Fruit fly (Drosophila melanogaster) whole organism, wandering third instar larva: ENCODE results near the gene CG15382.

ENCODE experiments used
- Abd-B ChIP-seq: fragments of >200 bp; optimal IDR thresholded peaks from 2 replicates; lab custom pipeline; 2017; ENCODE audit warnings: missing biosample characterization, missing genetic modification characterization
- CG32264 ChIP-seq: fragments of 200-800 bp; sonication (Bioruptor generic); optimal IDR thresholded peaks from 2 replicates; lab custom pipeline; 2016; ENCODE audit warnings: missing biosample characterization, missing genetic modification characterization
- CG9705 ChIP-seq: fragments of 200-800 bp; sonication (Bioruptor generic); optimal IDR thresholded peaks from 2 replicates; lab custom pipeline; 2018; ENCODE audit warnings: missing biosample characterization, mild to moderate bottlenecking, missing genetic modification characterization
- CrebA ChIP-seq: fragments of 200-800 bp; sonication (Bioruptor generic); optimal IDR thresholded peaks from 2 replicates; lab custom pipeline; 2016; ENCODE audit warnings: missing biosample characterization, mild to moderate bottlenecking, missing genetic modification characterization, borderline replicate concordance
- Dfd ChIP-seq: fragments of >200 bp; optimal IDR thresholded peaks from 2 replicates; lab custom pipeline; 2017; ENCODE audit warnings: missing biosample characterization, missing genetic modification characterization
- Dif ChIP-seq: fragments of 200-275, 200-300 bp; sonication (Bioruptor generic); optimal IDR thresholded peaks from 2 replicates; lab custom pipeline; 2018; ENCODE audit warnings: missing biosample characterization, missing genetic modification characterization; ENCODE audit not compliant: partially characterized antibody
- GATAd ChIP-seq: sonication (Bioruptor generic); optimal IDR thresholded peaks from 2 replicates; lab custom pipeline; 2016; ENCODE audit warnings: missing biosample characterization, missing genetic modification characterization
- HLH106 ChIP-seq: fragments of 200-800 bp; optimal IDR thresholded peaks from 3 replicates; lab custom pipeline; 2019; ENCODE audit warnings: missing biosample characterization, mild to moderate bottlenecking, missing genetic modification characterization, moderate library complexity
- Hnf4 ChIP-seq: fragments of 200-800 bp; sonication (Bioruptor generic); optimal IDR thresholded peaks from 2 replicates; lab custom pipeline; 2016; ENCODE audit warnings: missing biosample characterization, mild to moderate bottlenecking, missing genetic modification characterization
- Hr78 ChIP-seq: fragments of >200 bp; optimal IDR thresholded peaks from 2 replicates; lab custom pipeline; 2017; ENCODE audit warnings: missing biosample characterization, missing genetic modification characterization
- Hr83 ChIP-seq: fragments of 200-300 bp; sonication (Bioruptor generic); optimal IDR thresholded peaks from 2 replicates; lab custom pipeline; 2016; ENCODE audit warnings: missing biosample characterization, mild to moderate bottlenecking, missing genetic modification characterization, moderate library complexity; ENCODE audit not compliant: poor library complexity, severe bottlenecking
- Jra ChIP-seq: sonication (Bioruptor generic); optimal IDR thresholded peaks from 2 replicates; lab custom pipeline; 2016; ENCODE audit warnings: missing biosample characterization, missing genetic modification characterization
- Mio ChIP-seq: sonication (Bioruptor generic); optimal IDR thresholded peaks from 2 replicates; lab custom pipeline; 2016; ENCODE audit warnings: missing biosample characterization, missing genetic modification characterization
- Myc ChIP-seq: fragments of >200 bp; optimal IDR thresholded peaks from 2 replicates; lab custom pipeline; 2017
- N ChIP-seq: fragments of >200 bp; optimal IDR thresholded peaks from 2 replicates; lab custom pipeline; 2018; ENCODE audit warnings: missing biosample characterization, missing external identifiers, missing genetic modification characterization
- OdsH ChIP-seq: fragments of 200-800 bp; sonication (Bioruptor generic); optimal IDR thresholded peaks from 2 replicates; lab custom pipeline; 2016; ENCODE audit warnings: missing biosample characterization, mild to moderate bottlenecking, missing genetic modification characterization
- Rel ChIP-seq, 2 experiments: fragments of 200-800 bp; sonication (Bioruptor generic) in 1 of 2; optimal IDR thresholded peaks; 2 replicates in 1 of 2; 3 replicates in 1 of 2; lab custom pipeline; 2016 to 2019; ENCODE audit warnings: mild to moderate bottlenecking in 2 of 2, missing biosample characterization in 2 of 2, missing genetic modification characterization in 2 of 2, moderate library complexity in 1 of 2
- Sp1 ChIP-seq: fragments of 200-800 bp; sonication (Bioruptor generic); optimal IDR thresholded peaks from 3 replicates; lab custom pipeline; 2019; ENCODE audit warnings: missing biosample characterization, mild to moderate bottlenecking, missing genetic modification characterization, moderate library complexity
- Vsx2 ChIP-seq: fragments of 200-300, 225-300 bp; sonication (Bioruptor generic); optimal IDR thresholded peaks from 2 replicates; lab custom pipeline; 2018; ENCODE audit warnings: missing biosample characterization, missing genetic modification characterization; ENCODE audit not compliant: partially characterized antibody
- br ChIP-seq: fragments of 200-800 bp; sonication (Bioruptor generic); optimal IDR thresholded peaks from 2 replicates; lab custom pipeline; 2016; ENCODE audit warnings: missing biosample characterization, missing genetic modification characterization
- brk ChIP-seq: fragments of 200-800 bp; sonication (Bioruptor generic); optimal IDR thresholded peaks from 2 replicates; lab custom pipeline; 2016; ENCODE audit warnings: missing biosample characterization, mild to moderate bottlenecking, missing genetic modification characterization
- dl ChIP-seq, 2 experiments: fragments of 175-275, 200-275 bp in 1 of 2; fragments of 200-275 bp in 1 of 2; sonication (Bioruptor generic); optimal IDR thresholded peaks; lab custom pipeline; 2018; ENCODE audit warnings: mild to moderate bottlenecking in 2 of 2, missing biosample characterization in 2 of 2, missing genetic modification characterization in 2 of 2, moderate library complexity in 2 of 2; ENCODE audit not compliant: partially characterized antibody in 2 of 2, insufficient read depth in 1 of 2
- dmrt93B ChIP-seq: fragments of 200-800 bp; sonication (Bioruptor generic); optimal IDR thresholded peaks from 2 replicates; lab custom pipeline; 2018; ENCODE audit warnings: missing biosample characterization, mild to moderate bottlenecking, missing genetic modification characterization
- dsf ChIP-seq: sonication (Bioruptor generic); optimal IDR thresholded peaks from 2 replicates; lab custom pipeline; 2016; ENCODE audit warnings: missing biosample characterization, missing genetic modification characterization, borderline replicate concordance
- ey ChIP-seq: fragments of 200-800 bp; sonication (Bioruptor generic); optimal IDR thresholded peaks from 2 replicates; lab custom pipeline; 2016; ENCODE audit warnings: missing biosample characterization, missing genetic modification characterization
- foxo ChIP-seq, 2 experiments: fragments of 200-800 bp; sonication (Bioruptor generic); optimal IDR thresholded peaks; 2 replicates in 1 of 2; 3 replicates in 1 of 2; lab custom pipeline; 2016 to 2017; ENCODE audit warnings: missing biosample characterization in 2 of 2, missing genetic modification characterization in 2 of 2
- fru ChIP-seq: fragments of 200-800 bp; sonication (Bioruptor generic); optimal IDR thresholded peaks from 3 replicates; lab custom pipeline; 2016; ENCODE audit warnings: missing biosample characterization, mild to moderate bottlenecking, missing genetic modification characterization
- h ChIP-seq: fragments of 200-800 bp; sonication (Bioruptor generic); optimal IDR thresholded peaks from 3 replicates; lab custom pipeline; 2016; ENCODE audit warnings: missing biosample characterization, mild to moderate bottlenecking, missing genetic modification characterization
- jim ChIP-seq: fragments of 175-275, 200-325 bp; sonication (Bioruptor generic); optimal IDR thresholded peaks from 2 replicates; lab custom pipeline; 2016; ENCODE audit warnings: missing biosample characterization, mild to moderate bottlenecking, missing genetic modification characterization
- lola ChIP-seq: fragments of >200 bp; optimal IDR thresholded peaks from 2 replicates; lab custom pipeline; 2017; ENCODE audit warnings: missing biosample characterization, missing genetic modification characterization
- pan ChIP-seq: fragments of >200 bp; optimal IDR thresholded peaks from 2 replicates; lab custom pipeline; 2017
- psq ChIP-seq: fragments of 200-800 bp; sonication (Bioruptor generic); optimal IDR thresholded peaks from 3 replicates; lab custom pipeline; 2017; ENCODE audit warnings: missing biosample characterization, mild to moderate bottlenecking, missing genetic modification characterization, moderate library complexity
- rgr ChIP-seq: fragments of 200-800 bp; sonication (Bioruptor generic); optimal IDR thresholded peaks from 3 replicates; lab custom pipeline; 2016; ENCODE audit warnings: missing biosample characterization, mild to moderate bottlenecking, missing genetic modification characterization
- sage ChIP-seq: fragments of 200-800 bp; sonication (Bioruptor generic); optimal IDR thresholded peaks from 2 replicates; lab custom pipeline; 2016; ENCODE audit warnings: missing biosample characterization, mild to moderate bottlenecking, missing genetic modification characterization
- sv ChIP-seq: fragments of 200-800 bp; sonication (Bioruptor generic); optimal IDR thresholded peaks from 3 replicates; lab custom pipeline; 2016; ENCODE audit warnings: missing biosample characterization, missing genetic modification characterization
- tai ChIP-seq: sonication (Bioruptor generic); optimal IDR thresholded peaks from 2 replicates; lab custom pipeline; 2016; ENCODE audit warnings: missing biosample characterization, missing genetic modification characterization
- usp ChIP-seq: fragments of >200 bp; optimal IDR thresholded peaks from 2 replicates; lab custom pipeline; 2017; ENCODE audit warnings: missing biosample characterization, missing genetic modification characterization
- woc ChIP-seq: sonication (Bioruptor generic); optimal IDR thresholded peaks from 2 replicates; lab custom pipeline; 2016; ENCODE audit warnings: missing biosample characterization, mild to moderate bottlenecking, missing genetic modification characterization

CG15382 gene

DNA sequence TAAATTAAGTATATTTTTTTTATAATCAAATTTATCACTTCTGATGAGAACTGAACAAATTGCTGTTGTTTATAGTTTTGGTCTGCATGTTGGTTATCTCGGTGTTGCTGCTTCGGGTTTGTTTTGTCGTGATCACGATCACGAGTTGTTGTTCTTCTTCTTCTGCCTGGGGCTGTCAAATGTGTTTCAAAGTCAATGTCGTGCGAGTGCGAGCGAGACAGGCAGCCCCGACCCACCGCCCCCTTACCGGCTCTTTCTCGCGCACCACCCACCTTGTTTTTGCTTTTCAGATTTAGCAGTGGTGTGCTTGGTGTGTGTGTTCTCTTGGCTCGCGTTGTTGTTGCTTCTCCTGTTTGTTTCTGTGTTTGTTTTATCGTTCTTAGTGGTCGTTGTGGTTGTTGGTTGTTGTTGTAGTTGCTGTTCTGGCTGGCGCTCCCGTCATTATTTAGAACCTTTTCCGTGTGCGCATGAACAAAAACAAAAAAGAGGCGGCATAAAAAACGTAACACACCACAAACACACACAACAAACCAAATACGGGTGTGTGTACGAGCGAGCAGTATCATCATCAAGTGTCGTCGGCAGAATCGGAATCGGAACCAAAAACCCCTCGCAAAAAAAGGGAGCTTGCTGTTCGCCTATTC, 42.0 kb downstream of the CG15382 start, which contains the start of gene COX7AL2:
COX7AL2 (minus strand) TSS at position 438 of the 644 bp plus-strand sequence.
- TF ChIP-seq h (GFP tag; lab: Kevin White, UChicago) (no peak), OdsH (GFP tag; lab: Kevin White, UChicago) (peak; percentile 44), Hr83 (GFP tag; lab: Kevin White, UChicago) (peak; percentile 49), foxo (GFP tag; optimal IDR thresholded peaks at IDR 0.05; lab: Kevin White, UChicago) (peak in 1 of 2 experiments; percentile 46), Rel (GFP tag; optimal IDR thresholded peaks at IDR 0.05; lab: Kevin White, UChicago) (no peak), Rel (tag; optimal IDR thresholded peaks at IDR 0.05; lab: Kevin White, UChicago) (peak; percentile 65), dl (GFP tag; optimal IDR thresholded peaks at IDR 0.05; lab: Kevin White, UChicago; ENCODE audit: insufficient read depth in 1 of 2, partially characterized antibody in 2 of 2) (peak in 1 of 2 experiments; percentile 49), rgr (GFP tag; lab: Kevin White, UChicago) (peak; percentile 52), dmrt93B (GFP tag; lab: Kevin White, UChicago) (peak; percentile 8), psq (peak; percentile 63), ey (no peak), Myc (lab: Kevin White, UChicago) (no peak), Abd-B (GFP tag; lab: Kevin White, UChicago) (no peak), Sp1 (GFP tag; lab: Kevin White, UChicago) (peak; percentile 5), HLH106 (tag; lab: Kevin White, UChicago) (peak; percentile 7)

DNA sequence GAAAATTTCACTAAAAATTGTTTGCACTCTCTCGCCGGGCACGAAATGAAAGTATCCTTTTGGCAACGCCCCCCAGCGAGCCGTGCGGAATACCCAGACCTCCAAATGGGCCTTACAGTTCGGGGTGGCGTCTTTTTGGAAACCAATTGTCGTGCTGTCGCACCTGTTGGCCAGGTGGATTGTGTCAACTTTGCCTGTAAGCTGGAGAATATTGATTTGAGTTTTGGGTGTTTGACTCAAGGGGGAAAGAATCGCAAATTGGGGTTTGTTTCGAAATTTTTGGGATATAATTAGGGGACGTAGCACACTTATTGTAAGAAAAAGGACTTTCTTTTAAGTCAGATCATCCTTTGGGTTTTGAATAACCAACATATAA, 42.6 kb downstream of the CG15382 start:
- peak; percentile 27 for TF ChIP-seq Dif (GFP tag; lab: Kevin White, UChicago)
- TF ChIP-seq Hr83 (GFP tag; lab: Kevin White, UChicago): no peak
- TF ChIP-seq usp (GFP tag; lab: Kevin White, UChicago): no peak
- no peak for TF ChIP-seq brk (GFP tag; lab: Kevin White, UChicago)
- TF ChIP-seq dl (GFP tag; optimal IDR thresholded peaks at IDR 0.05; lab: Kevin White, UChicago; ENCODE audit: insufficient read depth in 1 of 2, partially characterized antibody in 2 of 2): peak in 1 of 2 experiments; percentile 23

- TF ChIP-seq Hr83 (GFP tag; lab: Kevin White, UChicago): peak; percentile 79
- TF ChIP-seq OdsH (GFP tag; lab: Kevin White, UChicago): peak; percentile 97
- TF ChIP-seq dl (GFP tag; optimal IDR thresholded peaks at IDR 0.05; lab: Kevin White, UChicago; ENCODE audit: insufficient read depth in 1 of 2, partially characterized antibody in 2 of 2): peak; percentile 72 to 77
- TF ChIP-seq brk (GFP tag; lab: Kevin White, UChicago): peak; percentile 90
- peak; percentile 80 for TF ChIP-seq Jra (GFP tag; lab: Kevin White, UChicago)
- peak; percentile 75 for TF ChIP-seq CG9705 (GFP tag; lab: Kevin White, UChicago)
- no peak for TF ChIP-seq lola (GFP tag; lab: Kevin White, UChicago)
- peak; percentile 97 for TF ChIP-seq CG32264
- peak; percentile 93 for TF ChIP-seq Vsx2
- no peak for TF ChIP-seq GATAd (GFP tag; lab: Kevin White, UChicago)
- peak; percentile 90 for TF ChIP-seq CrebA (GFP tag; lab: Kevin White, UChicago)
- peak; percentile 87 to 98 for TF ChIP-seq foxo (GFP tag; optimal IDR thresholded peaks at IDR 0.05; lab: Kevin White, UChicago)
- peak; percentile 95 for TF ChIP-seq dmrt93B (GFP tag; lab: Kevin White, UChicago)
- peak; percentile 78 for TF ChIP-seq Mio (GFP tag; lab: Kevin White, UChicago)
- TF ChIP-seq Myc (lab: Kevin White, UChicago): peak; percentile 3
- peak; percentile 92 for TF ChIP-seq Dif (GFP tag; lab: Kevin White, UChicago)
- TF ChIP-seq Rel (GFP tag; optimal IDR thresholded peaks at IDR 0.05; lab: Kevin White, UChicago): peak; percentile 90
- TF ChIP-seq Rel (tag; optimal IDR thresholded peaks at IDR 0.05; lab: Kevin White, UChicago): peak; percentile 98
- peak; percentile 94 for TF ChIP-seq woc (GFP tag; lab: Kevin White, UChicago)
- TF ChIP-seq N (GFP tag; lab: Kevin White, UChicago): no peak
- TF ChIP-seq sage: peak; percentile 96
- TF ChIP-seq sv (GFP tag; lab: Kevin White, UChicago): peak; percentile 65
- no peak for TF ChIP-seq pan (lab: Kevin White, UChicago)
- peak; percentile 95 for TF ChIP-seq HLH106 (tag; lab: Kevin White, UChicago)
- TF ChIP-seq Abd-B (GFP tag; lab: Kevin White, UChicago): no peak
- TF ChIP-seq usp (GFP tag; lab: Kevin White, UChicago): no peak
- peak; percentile 87 for TF ChIP-seq tai (GFP tag; lab: Kevin White, UChicago)
- TF ChIP-seq rgr (GFP tag; lab: Kevin White, UChicago): peak; percentile 97
- TF ChIP-seq br (GFP tag; lab: Kevin White, UChicago): peak; percentile 97
- TF ChIP-seq Sp1 (GFP tag; lab: Kevin White, UChicago): peak; percentile 95
- peak; percentile 95 for TF ChIP-seq Hnf4 (GFP tag; lab: Kevin White, UChicago)
- no peak for TF ChIP-seq jim (GFP tag; lab: Kevin White, UChicago)
- TF ChIP-seq h (GFP tag; lab: Kevin White, UChicago): peak; percentile 98
- peak; percentile 98 for TF ChIP-seq ey
- no peak for TF ChIP-seq Dfd (GFP tag; lab: Kevin White, UChicago)
- TF ChIP-seq dsf (GFP tag; lab: Kevin White, UChicago): peak; percentile 80
- TF ChIP-seq psq: peak; percentile 93
- no peak for TF ChIP-seq Hr78 (GFP tag; lab: Kevin White, UChicago)
- TF ChIP-seq fru (GFP tag; lab: Kevin White, UChicago): peak; percentile 98
Observed at dm6 chr2L:2198613-2199432, 43.3 kb downstream of the CG15382 start.
